Worm (Caenorhabditis elegans) whole organism, L1 larva: Measurements from ENCODE around the gene sem-5.

Experiments
- C16A3.4 ChIP-seq: fragments of 150-350 bp; optimal IDR thresholded peaks from 2 replicates; lab custom pipeline; 2014; ENCODE audit warnings: missing biosample characterization, missing genetic modification characterization
- C34B4.2 ChIP-seq: sonication (generic microtip); optimal IDR thresholded peaks from 2 replicates; lab custom pipeline; 2017; ENCODE audit warnings: mild to moderate bottlenecking, missing genetic modification characterization, missing compliant biosample characterization
- fos-1 ChIP-seq: fragments of 150-350 bp; optimal IDR thresholded peaks from 2 replicates; lab custom pipeline; 2014; ENCODE audit warnings: missing biosample characterization, missing genetic modification characterization
- lin-15B ChIP-seq: fragments of 150-350 bp; sonication (generic microtip); optimal IDR thresholded peaks from 3 replicates; lab custom pipeline; 2014; ENCODE audit warnings: missing biosample characterization, missing genetic modification characterization
- nhr-28 ChIP-seq: fragments of 150-350 bp; optimal IDR thresholded peaks from 2 replicates; lab custom pipeline; 2014; ENCODE audit warnings: missing biosample characterization, missing genetic modification characterization
- nhr-77 ChIP-seq: fragments of 150-350 bp; optimal IDR thresholded peaks from 2 replicates; lab custom pipeline; 2014; ENCODE audit warnings: missing biosample characterization, missing genetic modification characterization
- pqm-1 ChIP-seq: sonication (generic microtip); optimal IDR thresholded peaks from 3 replicates; lab custom pipeline; 2017; ENCODE audit warnings: missing biosample characterization, missing genetic modification characterization
- snpc-4 ChIP-seq: fragments of 150-350 bp; optimal IDR thresholded peaks from 2 replicates; lab custom pipeline; 2014; ENCODE audit warnings: missing biosample characterization, missing genetic modification characterization
- unc-130 ChIP-seq: fragments of 150-350 bp; optimal IDR thresholded peaks from 2 replicates; lab custom pipeline; 2017; ENCODE audit warnings: missing biosample characterization, missing genetic modification characterization, inconsistent platforms
- unc-30 ChIP-seq: sonication (generic microtip); optimal IDR thresholded peaks from 2 replicates; lab custom pipeline; 2017; ENCODE audit warnings: missing biosample characterization, missing genetic modification characterization
- zag-1 ChIP-seq: fragments of 150-350 bp; optimal IDR thresholded peaks from 2 replicates; lab custom pipeline; 2014; ENCODE audit warnings: missing biosample characterization, missing genetic modification characterization

DNA sequence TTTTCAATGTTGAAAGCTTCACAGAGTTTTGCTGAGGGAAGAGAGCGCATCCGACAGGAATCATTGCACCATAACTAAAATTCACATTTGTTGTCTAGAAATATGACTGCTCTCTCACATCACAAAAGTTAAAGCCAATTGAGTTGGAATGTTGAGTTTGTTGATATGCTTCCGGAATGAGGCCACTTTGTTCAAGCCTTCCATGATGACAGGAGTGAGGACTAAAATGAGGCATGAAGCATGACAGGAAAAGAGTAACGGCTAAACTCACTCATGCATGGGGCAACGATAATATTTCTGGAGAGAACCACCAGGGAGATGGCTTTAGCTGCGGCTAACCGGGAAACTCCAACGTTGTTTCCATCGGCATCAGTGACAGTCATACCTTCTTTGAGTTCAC, 5.1 kb downstream of the sem-5 start:
- TF ChIP-seq C16A3.4 (tag; lab: Kevin White, UChicago) (no peak), snpc-4 (tag; lab: Kevin White, UChicago) (no peak), nhr-28 (no peak), unc-30 (tag; lab: Kevin White, UChicago) (no peak), C34B4.2 (no peak), fos-1 (no peak), zag-1 (tag; lab: Kevin White, UChicago) (no peak), pqm-1 (tag; lab: Kevin White, UChicago) (no peak), lin-15B (tag; lab: Kevin White, UChicago) (no peak), unc-130 (tag; lab: Kevin White, UChicago) (no peak), nhr-77 (no peak)
